Worm (Caenorhabditis elegans) whole organism, young adult: ENCODE data around the gene snx-1.

Experiments used
- F10E7.11 ChIP-seq: sonication (generic microtip); optimal IDR thresholded peaks from 2 replicates; lab custom pipeline; 2017; ENCODE audit warnings: mild to moderate bottlenecking, missing genetic modification characterization, moderate library complexity, missing compliant biosample characterization
- F23B12.7 ChIP-seq: sonication (generic microtip); optimal IDR thresholded peaks from 2 replicates; lab custom pipeline; 2017; ENCODE audit warnings: missing genetic modification characterization, mild to moderate bottlenecking, missing compliant biosample characterization, antibody characterized with exemption, moderate library complexity; ENCODE audit not compliant: insufficient read depth
- F37B4.10 ChIP-seq: fragments of 200-800 bp; sonication (Bioruptor generic); IDR thresholded peaks from 2 replicates; pipeline ENCODE4 v1.3.6; 2022; ENCODE audit warnings: missing genetic modification characterization, missing compliant biosample characterization
- F49E8.2 ChIP-seq: sonication (generic microtip); optimal IDR thresholded peaks from 3 replicates; lab custom pipeline; 2017; ENCODE audit warnings: missing genetic modification characterization, mild to moderate bottlenecking, missing compliant biosample characterization, antibody characterized with exemption, moderate library complexity; ENCODE audit not compliant: insufficient read depth
- K12H6.12 ChIP-seq: fragments of 200-800 bp; sonication (Bioruptor generic); optimal IDR thresholded peaks from 2 replicates; lab custom pipeline; 2018; ENCODE audit warnings: mild to moderate bottlenecking, missing genetic modification characterization, missing compliant biosample characterization
- Y56A3A.18 ChIP-seq: fragments of 200-800 bp; sonication (Bioruptor generic); IDR thresholded peaks from 2 replicates; pipeline ENCODE4 v1.3.6; 2022; ENCODE audit warnings: missing genetic modification reagents, missing genetic modification characterization, missing compliant biosample characterization
- Y67H2A.10 ChIP-seq: fragments of 200-800 bp; sonication (Bioruptor generic); conservative IDR thresholded peaks from 2 replicates; pipeline ENCODE4 v1.3.6; 2022; ENCODE audit warnings: missing genetic modification reagents, missing genetic modification characterization, missing compliant biosample characterization
- akir-1 ChIP-seq: fragments of 200-800 bp; sonication (Bioruptor generic); optimal IDR thresholded peaks from 2 replicates; lab custom pipeline; 2018; ENCODE audit warnings: mild to moderate bottlenecking, missing genetic modification characterization, moderate library complexity, missing compliant biosample characterization
- attf-3 ChIP-seq: fragments of 200-800 bp; sonication (Bioruptor generic); conservative IDR thresholded peaks from 2 replicates; pipeline ENCODE4 v1.3.6; 2022; ENCODE audit warnings: missing genetic modification reagents, missing genetic modification characterization, missing compliant biosample characterization
- bed-1 ChIP-seq: fragments of 200-800 bp; sonication (Bioruptor generic); IDR thresholded peaks from 2 replicates; pipeline ENCODE4 v1.3.6; 2022; ENCODE audit warnings: missing genetic modification reagents, missing genetic modification characterization, missing compliant biosample characterization
- bed-2 ChIP-seq: fragments of 200-800 bp; sonication (Bioruptor generic); IDR thresholded peaks from 2 replicates; pipeline ENCODE4 v1.3.6; 2022; ENCODE audit warnings: missing genetic modification reagents, missing genetic modification characterization, missing compliant biosample characterization
- ccch-3 ChIP-seq: fragments of 200-800 bp; sonication (Bioruptor generic); optimal IDR thresholded peaks from 2 replicates; lab custom pipeline; 2018; ENCODE audit warnings: mild to moderate bottlenecking, missing genetic modification characterization, missing compliant biosample characterization
- ceh-91 ChIP-seq: fragments of 200-800 bp; sonication (Bioruptor generic); IDR thresholded peaks from 2 replicates; pipeline ENCODE4 v1.3.6; 2022; ENCODE audit warnings: missing genetic modification reagents, missing genetic modification characterization, missing compliant biosample characterization
- dox-1 ChIP-seq: fragments of 200-800 bp; sonication (Bioruptor generic); IDR thresholded peaks from 2 replicates; pipeline ENCODE4 v1.3.6; 2022; ENCODE audit warnings: missing genetic modification reagents, missing genetic modification characterization, missing compliant biosample characterization
- ets-4 ChIP-seq: fragments of 200-800 bp; sonication (Bioruptor generic); optimal IDR thresholded peaks from 2 replicates; lab custom pipeline; 2018; ENCODE audit warnings: mild to moderate bottlenecking, missing genetic modification characterization, missing compliant biosample characterization
- him-1 ChIP-seq: sonication (generic microtip); optimal IDR thresholded peaks from 2 replicates; lab custom pipeline; 2016; ENCODE audit warnings: missing genotype, missing genetic modification reagents, missing genetic modification characterization, missing compliant biosample characterization
- hmg-1.2 ChIP-seq: fragments of 200-800 bp; sonication (Bioruptor generic); IDR thresholded peaks from 2 replicates; pipeline ENCODE4 v1.3.6; 2022; ENCODE audit warnings: missing genetic modification reagents, missing genetic modification characterization, missing compliant biosample characterization
- lag-1 ChIP-seq: fragments of 200-800 bp; sonication (Bioruptor generic); IDR thresholded peaks from 2 replicates; pipeline ENCODE4 v1.3.6; 2022; ENCODE audit warnings: missing genetic modification reagents, missing genetic modification characterization, missing compliant biosample characterization
- let-526 ChIP-seq: fragments of 200-800 bp; sonication (Bioruptor generic); IDR thresholded peaks from 2 replicates; pipeline ENCODE4 v1.3.6; 2022; ENCODE audit warnings: missing genetic modification reagents, missing genetic modification characterization, missing compliant biosample characterization
- mcd-1 ChIP-seq: fragments of 200-800 bp; sonication (Bioruptor generic); IDR thresholded peaks from 2 replicates; pipeline ENCODE4 v1.3.6; 2022; ENCODE audit warnings: missing genetic modification reagents, missing genetic modification characterization, missing compliant biosample characterization
- mxl-1 ChIP-seq: sonication (generic microtip); optimal IDR thresholded peaks from 2 replicates; lab custom pipeline; 2016; ENCODE audit warnings: missing genetic modification characterization, missing compliant biosample characterization
- nhr-179 ChIP-seq: sonication (generic microtip); optimal IDR thresholded peaks from 2 replicates; lab custom pipeline; 2016; ENCODE audit warnings: mild to moderate bottlenecking, missing genetic modification characterization, missing compliant biosample characterization
- nhr-27 ChIP-seq: fragments of 200-800 bp; sonication (Bioruptor generic); optimal IDR thresholded peaks from 2 replicates; lab custom pipeline; 2018; ENCODE audit warnings: mild to moderate bottlenecking, missing genetic modification characterization, moderate library complexity, missing compliant biosample characterization
- rcor-1 ChIP-seq: fragments of 200-800 bp; sonication (Bioruptor generic); IDR thresholded peaks from 2 replicates; pipeline ENCODE4 v1.3.6; 2022; ENCODE audit warnings: missing genetic modification reagents, missing genetic modification characterization, missing compliant biosample characterization
- sdz-38 ChIP-seq: sonication (generic microtip); optimal IDR thresholded peaks from 2 replicates; lab custom pipeline; 2016; ENCODE audit warnings: missing genotype, missing genetic modification characterization, missing compliant biosample characterization
- sea-2 ChIP-seq: fragments of 200-800 bp; sonication (Bioruptor generic); IDR thresholded peaks from 2 replicates; pipeline ENCODE4 v1.3.6; 2022; ENCODE audit warnings: missing genetic modification characterization, missing compliant biosample characterization
- snpc-3.4 ChIP-seq: sonication (generic microtip); optimal IDR thresholded peaks from 2 replicates; lab custom pipeline; 2017; ENCODE audit warnings: missing genetic modification characterization, mild to moderate bottlenecking, missing compliant biosample characterization, antibody characterized with exemption, moderate library complexity, missing genotype, missing genetic modification reagents
- somi-1 ChIP-seq: fragments of 200-800 bp; sonication (Bioruptor generic); optimal IDR thresholded peaks from 2 replicates; lab custom pipeline; 2018; ENCODE audit warnings: mild to moderate bottlenecking, missing genetic modification characterization, missing compliant biosample characterization
- unc-130 ChIP-seq: sonication (generic microtip); optimal IDR thresholded peaks from 2 replicates; lab custom pipeline; 2016; ENCODE audit warnings: missing genetic modification reagents, missing genetic modification characterization, missing compliant biosample characterization
- zim-3 ChIP-seq: sonication (generic microtip); optimal IDR thresholded peaks from 2 replicates; lab custom pipeline; 2017; ENCODE audit warnings: mild to moderate bottlenecking, missing genetic modification characterization, moderate library complexity, missing compliant biosample characterization
- ztf-18 ChIP-seq: sonication (generic microtip); optimal IDR thresholded peaks from 2 replicates; lab custom pipeline; 2016; ENCODE audit warnings: missing genotype, mild to moderate bottlenecking, missing genetic modification characterization, missing compliant biosample characterization
- ztf-26 ChIP-seq: sonication (generic microtip); optimal IDR thresholded peaks from 2 replicates; lab custom pipeline; 2017; ENCODE audit warnings: missing genetic modification characterization, missing compliant biosample characterization
- ztf-28 ChIP-seq: fragments of 200-800 bp; sonication (Bioruptor generic); IDR thresholded peaks from 2 replicates; pipeline ENCODE4 v1.3.6; 2022; ENCODE audit warnings: missing genetic modification reagents, missing genetic modification characterization, missing compliant biosample characterization
- ztf-6 ChIP-seq: fragments of 200-800 bp; sonication (Bioruptor generic); IDR thresholded peaks from 2 replicates; pipeline ENCODE4 v1.3.6; 2022; ENCODE audit warnings: missing genetic modification reagents, missing genetic modification characterization, missing compliant biosample characterization

snx-1 gene

DNA sequence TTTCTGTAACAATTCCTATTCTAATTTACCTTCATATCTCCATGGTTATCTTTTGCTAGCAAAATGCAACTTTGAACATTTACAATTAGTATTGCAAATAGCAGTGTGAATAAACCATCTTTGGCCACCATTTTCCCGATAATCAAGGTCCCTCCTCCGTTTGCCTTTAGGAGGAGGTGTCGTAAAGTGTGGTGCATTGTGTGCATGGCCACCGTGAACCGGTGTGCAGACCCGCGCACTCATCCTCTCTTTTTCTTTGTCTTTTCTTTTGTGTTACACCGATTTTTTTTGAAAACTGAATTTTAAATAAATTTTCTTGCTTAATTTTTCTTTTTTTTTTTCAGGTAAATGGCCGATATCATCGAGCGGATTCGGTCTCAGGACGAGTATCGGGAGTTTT lies 32.0 kb upstream of the snx-1 start, which contains the start of the genes pigx-1 and rme-6 (continued):
- TF ChIP-seq somi-1 (GFP tag; lab: Kevin White, UChicago) (no peak), sea-2 (GFP tag; lab: Robert Waterston, UW) (no peak), ztf-18 (tag; lab: Kevin White, UChicago) (no peak), lag-1 (GFP tag; lab: Robert Waterston, UW) (no peak), ztf-28 (GFP tag; lab: Robert Waterston, UW) (no peak), unc-130 (GFP tag; lab: Kevin White, UChicago) (no peak), Y67H2A.10 (GFP tag; lab: Robert Waterston, UW) (no peak)

DNA sequence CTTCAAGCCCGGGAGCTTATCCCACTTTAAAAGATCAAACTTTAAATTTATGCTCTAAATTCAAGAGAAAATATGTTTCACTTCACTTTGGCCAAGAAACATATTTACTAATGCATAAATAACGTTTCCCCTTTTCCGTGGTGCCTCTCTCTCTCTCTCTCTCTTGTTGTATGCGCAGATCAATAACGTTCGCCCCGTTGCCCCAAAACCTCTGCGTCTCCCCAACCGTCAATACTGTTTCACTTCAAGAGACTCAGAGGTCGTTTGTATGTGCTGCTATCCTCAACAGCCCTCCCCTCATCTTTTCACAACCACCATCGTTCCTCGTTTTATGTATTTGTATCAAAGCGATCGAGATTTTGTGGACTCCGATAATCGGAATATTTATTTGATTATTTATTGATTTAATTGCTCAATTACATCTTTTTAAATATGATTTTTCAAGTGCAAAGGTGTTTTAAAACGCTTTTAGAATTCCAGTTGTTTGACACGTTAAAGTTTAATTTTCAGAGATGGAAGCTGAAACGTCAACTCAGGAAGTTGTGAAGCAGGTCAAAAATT lies 25.0 kb upstream of the snx-1 start, which contains the start of gene ife-4:
Gene ife-4 (plus strand): TSS at position 511 of the 561 bp plus-strand sequence.
- TF ChIP-seq ccch-3 (no peak), unc-130 (GFP tag; lab: Kevin White, UChicago) (no peak), hmg-1.2 (peak; percentile 44; the same call in 1 of the 2 replicates), ceh-91 (GFP tag; lab: Robert Waterston, UW) (no peak), ztf-6 (GFP tag; lab: Robert Waterston, UW) (no peak)

- TF ChIP-seq nhr-27 (tag; lab: Kevin White, UChicago) (no peak), him-1 (tag; lab: Kevin White, UChicago) (no peak), F49E8.2 (tag; lab: Kevin White, UChicago) (no peak), bed-2 (GFP tag; lab: Robert Waterston, UW) (no peak), F10E7.11 (tag; lab: Kevin White, UChicago) (no peak), K12H6.12 (tag; lab: Kevin White, UChicago) (no peak), akir-1 (GFP tag; lab: Kevin White, UChicago) (no peak), snpc-3.4 (tag; lab: Kevin White, UChicago) (no peak), F23B12.7 (tag; lab: Kevin White, UChicago) (no peak), F37B4.10 (GFP tag; lab: Robert Waterston, UW) (no peak), zim-3 (no peak), dox-1 (GFP tag; lab: Robert Waterston, UW) (no peak), mxl-1 (tag; lab: Kevin White, UChicago) (no peak), bed-1 (GFP tag; lab: Robert Waterston, UW) (no peak)
Measured at ce11 chrX:1107758-1108157, 21.0 kb upstream of the snx-1 start, which contains the start of gene C05D9.4. Gene C05D9.4 (plus strand): TSS chrX:1108058.

ce11 chrX:1108874-1109273 lies 19.9 kb upstream of the snx-1 start:
- TF ChIP-seq dox-1 (GFP tag; lab: Robert Waterston, UW) (no peak), attf-3 (GFP tag; lab: Robert Waterston, UW) (no peak), rcor-1 (GFP tag; lab: Robert Waterston, UW) (no peak), Y56A3A.18 (GFP tag; lab: Robert Waterston, UW) (no peak), sdz-38 (tag; lab: Kevin White, UChicago) (no peak), let-526 (no peak), ztf-26 (tag; lab: Kevin White, UChicago) (no peak), nhr-179 (tag; lab: Kevin White, UChicago) (no peak), ets-4 (GFP tag; lab: Kevin White, UChicago) (no peak), mcd-1 (GFP tag; lab: Robert Waterston, UW) (no peak)
- TF ChIP-seq, all 124 proteins: peak for 0
